Worm (Caenorhabditis elegans): ENCODE data around the gene K04C2.5.

The K04C2.5 gene

DNA sequence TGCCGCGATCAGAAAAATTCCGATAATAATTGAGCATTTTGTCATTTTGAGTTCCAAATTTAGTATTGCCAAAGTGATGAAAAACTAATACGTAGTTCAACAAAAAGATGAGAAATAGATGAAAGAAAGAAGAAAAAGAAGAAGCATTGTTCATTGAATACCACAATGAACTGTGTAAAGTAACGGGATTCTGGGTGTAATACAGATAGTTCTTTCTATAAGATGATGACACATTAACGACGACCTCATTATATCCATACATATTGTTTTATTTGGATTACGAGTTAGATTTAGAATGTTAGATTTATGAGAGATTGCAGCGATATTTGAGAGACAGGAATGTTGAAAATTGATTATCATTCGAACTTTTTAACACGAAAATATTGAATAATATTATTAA, at the start of gene K04C2.5:
TSS of gene K04C2.5 (minus strand) at position 101 of the 400 bp plus-strand sequence.
- TF ChIP-seq unc-62 (GFP tag; optimal IDR thresholded peaks at IDR 0.05) = no peak

DNA sequence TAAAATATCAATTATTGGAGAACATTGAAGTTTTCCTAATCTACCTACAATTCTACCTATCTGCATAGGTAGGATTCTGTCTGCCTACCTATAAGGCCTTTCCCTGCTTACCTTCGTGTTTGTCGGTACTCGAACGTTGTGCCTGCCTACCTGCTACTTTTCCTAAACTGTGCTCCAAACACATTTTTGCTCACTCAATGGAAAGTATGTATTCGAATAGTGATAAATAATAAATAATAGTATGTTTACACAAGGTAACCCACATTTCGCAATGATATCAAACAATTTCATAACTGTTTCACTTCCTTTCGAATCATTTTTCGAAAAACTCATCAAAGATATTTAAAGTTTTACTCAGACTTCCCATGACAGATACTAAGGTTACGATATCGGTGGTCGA, 48.1 kb upstream of the K04C2.5 start, which contains the start of gene F57B9.3:
TSS of gene F57B9.3 (plus strand) at position 301 of the 400 bp plus-strand sequence.
- no peak for TF ChIP-seq unc-62 (GFP tag; optimal IDR thresholded peaks at IDR 0.05)

DNA sequence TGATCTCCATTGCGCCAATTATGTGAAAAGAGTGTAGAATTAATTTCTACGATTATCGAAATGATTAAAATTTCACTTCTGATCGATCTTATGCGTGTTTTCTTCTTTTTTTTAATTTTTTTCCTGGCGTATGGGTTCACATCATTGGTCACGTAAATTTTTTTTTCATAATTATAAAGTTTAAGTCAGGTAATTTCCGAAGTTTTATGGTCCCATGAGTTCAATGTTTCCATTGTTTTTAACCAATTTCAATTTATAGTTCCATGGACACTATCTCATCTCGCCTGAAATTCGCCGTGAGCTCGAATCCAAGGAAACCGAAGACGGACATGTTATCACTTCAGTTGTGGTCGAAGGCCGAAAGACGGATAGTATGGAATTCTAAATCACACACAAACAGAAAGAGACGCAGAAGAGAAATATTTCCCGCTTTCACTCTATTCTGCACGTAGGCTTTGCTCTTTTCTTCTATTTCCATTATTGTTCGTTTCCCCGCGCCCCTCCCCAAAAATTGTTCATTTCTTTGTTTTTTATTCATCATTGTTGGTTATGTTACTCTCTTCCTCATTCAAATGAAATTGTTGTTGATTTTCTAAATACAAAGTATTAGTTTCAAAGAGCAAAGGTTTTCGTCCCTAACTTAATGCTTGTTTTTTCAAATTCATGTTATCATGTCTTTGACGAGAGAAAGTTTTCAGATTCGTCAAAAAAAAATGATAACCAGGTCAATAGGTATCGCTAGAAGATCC, 44.0 kb upstream of the K04C2.5 start, which contains the start of the genes F57B9.8 and coq-2:
TSS of gene F57B9.8 (minus strand) at position 51 of the 749 bp plus-strand sequence.
TSS of gene coq-2 (plus strand) at position 699 of the 749 bp plus-strand sequence.
- no peak for TF ChIP-seq unc-62 (GFP tag; optimal IDR thresholded peaks at IDR 0.05)

DNA sequence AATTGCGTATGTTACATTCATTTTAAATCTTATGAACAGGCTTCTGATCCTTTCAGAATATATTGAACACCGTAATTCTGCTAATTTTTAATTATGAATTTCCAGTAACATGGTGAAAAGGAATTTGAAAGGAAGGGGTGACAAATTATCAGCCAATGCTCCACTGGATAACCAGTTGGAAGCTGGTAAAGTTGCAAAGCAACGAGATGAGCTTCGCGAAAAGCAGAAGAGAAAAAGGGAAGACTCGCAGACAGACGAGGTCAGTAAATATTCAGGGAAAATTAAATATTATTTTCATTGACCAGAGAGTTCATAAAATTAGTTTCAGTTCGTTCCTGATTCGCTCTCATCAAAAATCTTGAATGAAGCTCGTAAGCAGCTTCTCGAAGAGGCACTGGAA, 40.4 kb upstream of the K04C2.5 start, which contains the start of gene byn-1:
TSS of gene byn-1 (plus strand) at position 106 of the 400 bp plus-strand sequence.
- no peak for TF ChIP-seq unc-62 (GFP tag; optimal IDR thresholded peaks at IDR 0.05)

DNA sequence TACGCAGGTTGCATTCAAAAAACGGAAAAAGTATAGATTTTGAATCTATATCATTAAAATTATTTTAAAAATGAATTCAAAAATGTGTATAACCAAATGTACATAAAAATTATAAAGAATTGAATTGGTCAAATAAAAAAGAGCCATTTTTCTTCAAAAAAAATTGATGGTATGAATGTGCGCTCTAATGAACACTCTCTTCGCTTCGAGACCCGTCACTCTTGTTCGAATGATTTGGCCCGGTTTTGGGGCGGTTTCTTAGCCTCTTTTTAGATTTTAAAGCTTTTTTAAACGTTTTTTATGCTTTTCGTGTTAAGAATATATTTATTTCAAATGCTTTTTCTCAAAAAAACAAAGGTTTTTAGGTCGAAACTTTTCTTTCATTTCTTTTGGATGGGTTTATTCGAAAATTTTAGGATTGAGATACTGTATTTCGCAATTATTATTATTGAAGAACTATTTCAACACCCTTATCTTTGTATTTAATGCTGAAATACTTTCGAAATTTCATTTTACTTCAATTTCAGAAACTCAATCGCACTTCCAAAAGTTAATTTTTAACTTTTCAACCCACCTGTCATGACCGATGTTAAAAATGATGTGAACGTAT, 38.2 kb upstream of the K04C2.5 start, which contains the start of gene inf-1:
TSS of gene inf-1 (plus strand) at position 577 of the 610 bp plus-strand sequence.
- TF ChIP-seq unc-62 (GFP tag; optimal IDR thresholded peaks at IDR 0.05) = no peak

DNA sequence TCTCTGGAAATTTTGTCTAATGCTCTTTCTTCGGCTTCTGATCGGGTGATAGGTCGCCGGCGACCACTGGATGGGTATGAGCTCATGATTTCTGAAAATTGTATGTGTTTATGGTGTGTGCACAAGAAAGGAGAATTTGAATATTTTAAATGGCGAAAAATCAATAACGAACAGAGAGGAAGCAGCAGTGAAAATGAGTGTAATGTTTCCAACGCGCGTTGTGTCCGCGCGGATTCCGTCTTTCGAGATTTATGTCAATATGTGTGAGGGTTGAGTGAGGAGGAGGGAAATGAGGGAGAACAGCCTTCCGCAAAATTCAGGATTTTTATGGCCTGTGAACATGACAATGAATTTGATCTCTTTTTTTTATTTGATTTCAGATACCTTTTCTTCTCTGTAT, 37.3 kb upstream of the K04C2.5 start, which contains the start of gene flap-1:
TSS of gene flap-1 (minus strand) at position 101 of the 400 bp plus-strand sequence.
- TF ChIP-seq unc-62 (GFP tag; optimal IDR thresholded peaks at IDR 0.05) = no peak

DNA sequence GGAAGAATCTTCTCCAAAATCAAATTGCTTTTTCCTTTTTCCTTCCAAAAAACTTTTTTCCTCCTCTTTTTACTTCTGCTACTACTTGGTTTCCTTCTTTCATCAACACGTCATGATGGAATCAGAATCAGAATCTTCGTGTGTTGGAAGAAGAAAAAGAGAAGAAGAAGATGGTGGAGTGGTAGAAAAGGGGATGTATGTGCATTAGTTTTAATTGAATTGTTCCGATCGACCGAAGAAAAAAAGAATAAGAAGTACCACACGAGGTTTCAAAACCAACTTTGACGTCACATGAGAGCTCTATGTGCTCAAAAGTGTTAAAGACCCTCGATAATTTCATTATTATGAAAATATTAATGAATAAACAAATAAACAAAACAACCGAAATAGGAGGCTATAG, 23.4 kb upstream of the K04C2.5 start:
- no peak for TF ChIP-seq unc-62 (GFP tag; optimal IDR thresholded peaks at IDR 0.05)

DNA sequence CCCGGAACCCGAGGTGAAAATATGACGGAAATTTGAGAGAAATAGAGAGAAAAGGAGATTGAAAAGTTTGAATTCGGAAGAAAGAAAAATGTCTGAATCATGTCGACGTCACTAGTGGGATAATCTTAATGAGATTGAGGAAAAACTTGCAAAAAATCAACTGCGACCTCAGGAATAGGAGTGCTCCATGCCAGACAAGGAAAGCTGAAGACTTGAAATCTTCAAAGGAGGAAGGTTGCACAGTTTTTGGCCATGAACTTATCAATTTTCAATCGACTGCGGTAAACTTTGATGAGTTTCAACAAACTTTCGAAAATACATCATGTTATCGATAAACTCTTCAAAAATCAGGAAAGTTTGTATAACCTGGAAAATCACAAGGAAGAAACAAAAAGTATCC, 20.9 kb upstream of the K04C2.5 start, which contains the start of gene pdf-1:
TSS of gene pdf-1 (minus strand) at position 101 of the 400 bp plus-strand sequence.
- TF ChIP-seq unc-62 (GFP tag; optimal IDR thresholded peaks at IDR 0.05) = no peak

DNA sequence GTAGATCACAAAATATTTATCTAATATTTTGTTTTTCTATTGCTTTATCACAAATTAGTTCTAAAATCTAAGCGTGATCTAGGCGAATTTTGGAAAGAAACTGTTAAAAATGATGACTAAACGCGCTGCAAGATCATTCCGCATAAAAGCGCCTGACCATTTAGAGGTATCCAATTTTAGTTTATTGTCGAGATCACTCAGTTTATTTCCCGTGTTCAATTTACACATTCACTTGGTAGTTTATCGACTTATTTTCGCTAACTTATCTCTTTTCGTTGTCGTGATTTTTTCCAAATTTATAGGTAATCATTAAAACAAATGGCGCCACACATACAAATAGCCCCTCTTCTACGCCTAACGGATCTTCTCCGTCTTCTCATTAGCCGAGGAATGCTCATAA, 14.9 kb upstream of the K04C2.5 start, which contains the start of gene T07E3.2:
TSS of gene T07E3.2 (plus strand) at position 301 of the 400 bp plus-strand sequence.
- TF ChIP-seq unc-62 (GFP tag; optimal IDR thresholded peaks at IDR 0.05) = no peak

DNA sequence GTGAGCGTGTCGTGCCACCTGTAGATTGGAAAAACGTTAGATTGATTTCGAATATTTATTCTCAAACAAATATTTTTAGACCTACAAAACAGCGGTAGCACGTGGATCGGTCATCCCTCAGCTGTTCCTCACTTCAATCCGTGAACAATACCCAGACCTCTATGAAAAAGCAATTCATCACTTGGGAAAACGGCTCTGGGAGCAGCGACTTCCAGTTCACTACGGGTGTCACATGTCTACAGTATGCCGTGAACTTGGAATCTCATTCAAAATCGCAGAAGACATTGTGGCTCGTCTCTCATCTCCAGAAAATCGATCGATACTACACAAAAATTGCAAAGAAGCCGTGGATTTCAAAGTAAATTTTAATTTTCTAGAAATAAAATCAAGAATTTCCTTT, 13.0 kb upstream of the K04C2.5 start:
- TF ChIP-seq unc-62 (GFP tag; optimal IDR thresholded peaks at IDR 0.05) = no peak

DNA sequence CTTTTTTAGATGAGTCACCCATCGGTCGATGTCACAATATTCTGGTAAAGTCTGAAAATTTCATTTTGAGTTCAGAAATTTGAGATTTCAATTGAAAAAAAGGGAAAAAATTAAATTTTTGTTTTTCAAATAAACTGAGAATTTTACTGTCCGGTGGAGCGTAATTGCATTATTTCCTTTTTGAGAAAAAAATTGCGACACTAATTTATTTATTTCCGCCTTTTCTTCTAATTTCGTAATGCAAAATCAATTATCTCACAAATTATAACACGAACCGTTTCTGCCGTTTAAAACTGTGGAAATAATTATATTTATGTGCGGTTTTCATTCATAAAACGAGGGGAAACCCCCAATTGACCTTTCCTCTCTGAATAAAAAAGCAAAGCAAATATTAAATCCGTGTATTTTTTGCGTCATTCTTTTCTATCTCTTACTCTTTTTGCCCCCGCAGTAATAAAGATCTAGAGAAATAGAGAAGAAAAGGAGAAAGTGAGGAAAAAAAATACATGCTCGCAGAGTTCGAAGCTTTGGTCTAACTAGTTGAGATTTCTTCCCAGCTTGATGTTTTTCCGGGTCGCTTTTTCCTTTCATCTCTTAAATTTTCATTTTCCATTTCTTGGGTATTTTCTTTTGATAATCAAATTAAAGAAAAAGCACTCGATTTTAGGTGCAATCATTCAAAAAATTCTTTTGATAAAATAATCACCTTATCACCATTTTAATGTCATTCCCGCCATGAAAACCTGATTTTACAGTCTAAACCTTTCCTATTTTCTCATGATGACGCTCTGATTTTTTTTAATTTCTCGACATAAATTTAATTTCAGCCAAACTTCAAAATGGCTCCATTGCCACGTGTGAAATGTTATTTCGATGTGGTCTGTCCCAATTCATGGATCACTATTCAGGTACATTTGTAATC, 11.9 kb upstream of the K04C2.5 start, which contains the start of the genes brc-2 and T07E3.3:
TSS of gene brc-2 (minus strand) at position 51 of the 922 bp plus-strand sequence.
TSS of gene T07E3.3 (plus strand) at position 822 of the 922 bp plus-strand sequence.
- no peak for TF ChIP-seq unc-62 (GFP tag; optimal IDR thresholded peaks at IDR 0.05)

DNA sequence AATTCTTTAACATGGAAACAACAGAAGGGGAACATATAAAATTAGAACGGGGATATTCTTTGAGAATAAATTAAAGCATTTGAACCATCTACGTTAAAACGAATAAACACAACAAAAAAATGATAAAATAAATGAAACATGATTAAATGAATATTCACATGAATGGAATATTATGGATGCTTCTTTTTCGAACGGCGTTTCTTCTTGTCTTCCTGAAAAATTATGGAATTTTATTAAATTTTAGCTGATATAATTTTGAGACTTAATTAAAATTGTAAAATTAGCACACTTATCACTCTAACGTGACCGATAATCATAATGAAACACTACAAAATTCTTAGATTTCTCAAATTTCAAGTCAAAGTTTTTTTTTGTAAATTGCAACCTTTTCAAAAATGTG, 9.1 kb upstream of the K04C2.5 start:
- no peak for TF ChIP-seq unc-62 (GFP tag; optimal IDR thresholded peaks at IDR 0.05)

DNA sequence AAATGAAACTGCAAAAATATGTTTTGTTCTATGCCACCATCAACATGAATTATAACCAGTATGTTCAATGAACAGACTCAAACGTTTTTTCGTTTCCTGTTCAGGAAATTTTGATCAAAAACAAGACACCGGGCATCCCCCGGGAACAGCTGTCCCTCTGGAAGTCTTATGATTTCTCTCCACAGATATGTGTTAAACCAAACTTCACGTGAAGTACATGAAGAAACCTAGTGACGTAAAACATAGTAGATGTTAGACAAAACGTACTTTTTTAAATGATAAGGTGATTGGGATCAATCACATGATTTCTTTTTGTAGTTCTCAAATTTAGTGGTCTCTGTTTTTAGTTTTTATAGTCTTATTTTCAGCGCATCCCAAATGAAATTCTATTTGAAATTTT, 7.1 kb upstream of the K04C2.5 start:
- no peak for TF ChIP-seq unc-62 (GFP tag; optimal IDR thresholded peaks at IDR 0.05)

DNA sequence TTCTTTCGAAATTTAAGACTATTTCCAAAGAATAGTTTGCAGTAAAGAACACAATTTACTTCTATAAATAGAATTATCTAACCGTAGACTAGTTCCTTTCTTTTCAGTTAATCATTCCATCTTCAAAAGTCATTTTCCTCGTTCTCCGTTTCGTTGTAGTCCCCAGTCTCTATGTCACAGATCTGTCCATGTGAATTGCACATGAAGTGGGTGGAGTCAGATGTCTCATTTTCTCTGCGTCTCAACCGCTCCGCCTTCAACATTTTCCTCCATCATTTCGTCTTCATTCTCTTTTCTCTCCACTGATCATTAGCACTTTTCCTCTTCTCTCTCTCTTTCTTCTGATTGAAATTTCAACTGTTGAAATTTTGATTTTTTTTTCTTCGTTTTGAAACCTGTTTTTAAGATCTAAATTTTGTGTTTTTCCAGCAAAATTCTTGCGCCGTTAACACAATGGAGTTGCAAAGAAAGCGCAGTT, 6.2 kb upstream of the K04C2.5 start, which contains the start of gene T07E3.4:
TSS of gene T07E3.4 (plus strand) at position 428 of the 478 bp plus-strand sequence.
- TF ChIP-seq unc-62 (GFP tag; optimal IDR thresholded peaks at IDR 0.05) = no peak

DNA sequence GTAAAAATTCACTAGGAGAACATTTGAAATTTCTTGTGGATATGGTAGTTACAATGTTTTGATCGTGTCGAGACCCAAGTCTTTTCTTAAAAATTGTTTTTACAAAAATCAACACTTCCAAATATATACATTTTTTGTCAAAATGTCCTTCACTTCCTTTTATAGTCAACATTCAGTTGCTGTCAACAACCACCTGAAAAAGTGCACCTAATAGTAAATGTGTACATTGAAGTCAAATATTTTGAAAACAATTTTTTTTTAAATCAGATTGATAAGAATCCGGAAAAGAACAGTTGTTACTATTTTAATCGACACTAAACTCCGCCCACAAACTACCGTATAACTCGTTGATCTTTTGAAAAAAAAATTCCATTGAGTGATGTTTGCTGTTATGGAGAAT, 4.2 kb upstream of the K04C2.5 start:
- TF ChIP-seq unc-62 (GFP tag; optimal IDR thresholded peaks at IDR 0.05) = no peak
